Worm (Caenorhabditis elegans): ENCODE results near the gene slc-25A21.

slc-25A21 gene

DNA sequence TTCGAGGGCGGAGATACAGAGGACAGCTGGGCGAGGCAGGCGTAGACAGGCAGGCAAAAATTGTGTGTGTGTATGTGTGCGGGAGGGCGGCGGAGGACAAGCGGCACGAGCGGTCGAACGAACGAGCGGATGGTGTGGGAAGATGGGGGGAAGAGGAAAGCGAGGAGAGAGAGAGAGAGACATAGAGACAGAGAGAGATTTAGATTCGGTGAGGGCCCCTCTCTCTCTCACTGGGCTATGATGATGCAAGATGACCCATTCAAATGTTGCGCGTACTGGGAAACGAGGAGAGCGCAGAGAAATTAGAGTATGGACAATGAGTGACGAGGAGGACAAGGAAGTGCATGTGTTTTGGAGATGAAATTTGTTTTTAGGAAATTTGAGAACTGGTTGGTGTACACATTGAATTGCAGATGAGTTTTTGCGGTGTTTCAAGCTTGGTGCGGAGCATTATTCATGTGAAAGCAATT lies 41.9 kb upstream of the slc-25A21 start:
- TF ChIP-seq fos-1 (tag; optimal IDR thresholded peaks at IDR 0.05) (peak; percentile 61), nhr-23 (tag; optimal IDR thresholded peaks at IDR 0.05) (no peak), mdl-1 (tag; optimal IDR thresholded peaks at IDR 0.05) (peak; percentile 49 to 86), dmd-4 (tag; optimal IDR thresholded peaks at IDR 0.05) (no peak), egl-27 (tag; optimal IDR thresholded peaks at IDR 0.05) (peak; percentile 84), ceh-82 (tag; optimal IDR thresholded peaks at IDR 0.05) (peak; percentile 69), nhr-10 (tag; optimal IDR thresholded peaks at IDR 0.05) (no peak), nhr-25 (tag; optimal IDR thresholded peaks at IDR 0.05) (peak; percentile 81), zag-1 (tag; optimal IDR thresholded peaks at IDR 0.05) (peak; percentile 92), gmeb-1 (tag; optimal IDR thresholded peaks at IDR 0.05) (peak; percentile 22), unc-62 (GFP tag; optimal IDR thresholded peaks at IDR 0.05) (no peak), snpc-4 (tag; optimal IDR thresholded peaks at IDR 0.05) (peak; percentile 27), elt-1 (tag; optimal IDR thresholded peaks at IDR 0.05) (no peak), Y55F3AM.14 (GFP tag; optimal IDR thresholded peaks at IDR 0.05) (peak; percentile 58), blmp-1 (tag; optimal IDR thresholded peaks at IDR 0.05; ENCODE audit: insufficient read depth) (peak; percentile 25), ztf-11 (tag; optimal IDR thresholded peaks at IDR 0.05) (peak; percentile 60), nhr-11 (tag; optimal IDR thresholded peaks at IDR 0.05) (no peak), nhr-129 (tag; optimal IDR thresholded peaks at IDR 0.05) (peak; percentile 98), alr-1 (tag; optimal IDR thresholded peaks at IDR 0.05) (no peak), nhr-77 (tag; optimal IDR thresholded peaks at IDR 0.05) (no peak), unc-39 (tag; optimal IDR thresholded peaks at IDR 0.05) (peak; percentile 81), ztf-1 (GFP tag; conservative IDR thresholded peaks at IDR 0.05) (no peak), unc-55 (GFP tag; optimal IDR thresholded peaks at IDR 0.05) (peak; percentile 88), nhr-6 (tag; optimal IDR thresholded peaks at IDR 0.05) (peak; percentile 84), ZK546.5 (tag; optimal IDR thresholded peaks at IDR 0.05) (no peak), lin-11 (tag; optimal IDR thresholded peaks at IDR 0.05) (peak; percentile 68), mab-5 (tag; optimal IDR thresholded peaks at IDR 0.05) (peak; percentile 70), lsy-2 (tag; optimal IDR thresholded peaks at IDR 0.05) (peak; percentile 21 to 85), ceh-16 (tag; optimal IDR thresholded peaks at IDR 0.05) (peak; percentile 83), F13H6.1 (tag; optimal IDR thresholded peaks at IDR 0.05) (peak; percentile 93), crh-2 (tag; optimal IDR thresholded peaks at IDR 0.05) (peak; percentile 63), lin-13 (GFP tag; optimal IDR thresholded peaks at IDR 0.05) (peak; percentile 75), sem-4 (tag; optimal IDR thresholded peaks at IDR 0.05) (peak; percentile 89), ama-1 (optimal IDR thresholded peaks at IDR 0.05) (no peak), sma-9 (GFP tag; optimal IDR thresholded peaks at IDR 0.05) (peak; percentile 94), sma-9 (tag; optimal IDR thresholded peaks at IDR 0.05) (no peak), sma-3 (GFP tag; optimal IDR thresholded peaks at IDR 0.05) (peak; percentile 45), mbf-1 (tag; optimal IDR thresholded peaks at IDR 0.05) (no peak), C34F6.9 (tag; optimal IDR thresholded peaks at IDR 0.05) (peak; percentile 85), skn-1 (tag; optimal IDR thresholded peaks at IDR 0.05) (no peak), elt-3 (tag; optimal IDR thresholded peaks at IDR 0.05) (no peak), lin-39 (tag; optimal IDR thresholded peaks at IDR 0.05) (peak; percentile 74), aly-2 (tag; optimal IDR thresholded peaks at IDR 0.05) (no peak), R02D3.7 (tag; optimal IDR thresholded peaks at IDR 0.05) (no peak), nhr-12 (tag; optimal IDR thresholded peaks at IDR 0.05) (no peak), peb-1 (tag; optimal IDR thresholded peaks at IDR 0.05) (no peak), nhr-237 (tag; optimal IDR thresholded peaks at IDR 0.05) (no peak), nhr-21 (tag; optimal IDR thresholded peaks at IDR 0.05) (peak; percentile 82), ztf-4 (tag; optimal IDR thresholded peaks at IDR 0.05) (peak; percentile 45)
